Worm (Caenorhabditis elegans): ENCODE data around the gene str-204.

DNA sequence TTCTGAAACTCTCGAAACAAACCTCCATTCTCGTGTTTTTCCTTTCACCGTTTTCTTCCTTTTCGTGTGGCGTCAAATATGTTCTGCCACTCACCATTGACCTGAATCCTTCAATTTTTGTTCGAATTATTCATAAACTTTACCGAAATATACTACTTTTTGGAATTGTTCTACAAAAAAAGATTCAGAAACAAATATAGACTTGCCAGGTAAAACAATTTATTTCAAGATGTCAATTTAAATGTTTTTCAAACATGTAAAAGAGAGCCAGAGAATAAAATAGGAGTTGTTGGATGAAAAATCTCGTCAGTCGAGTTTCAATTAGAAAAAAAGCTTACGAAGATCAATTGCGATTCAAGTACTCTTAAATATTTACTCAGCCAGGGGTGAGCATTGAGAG is 34.1 kb downstream of the str-204 start, which contains the start of gene F09G2.8:
- TF ChIP-seq F13C5.2 (tag; optimal IDR thresholded peaks at IDR 0.05) (no peak), ceh-36 (tag; optimal IDR thresholded peaks at IDR 0.05) (no peak), ama-1 (optimal IDR thresholded peaks at IDR 0.05) (no peak)
